Fruit fly (Drosophila melanogaster): Measurements from ENCODE around the gene Etfb.

Etfb gene

dm6 chr3R:29762297-29762696 is 40.4 kb downstream of the Etfb start (continued):
- TF ChIP-seq pdm3 (GFP tag; optimal IDR thresholded peaks at IDR 0.05) (peak; percentile 38), CG6276 (GFP tag; optimal IDR thresholded peaks at IDR 0.05) (no peak), Met (GFP tag; optimal IDR thresholded peaks at IDR 0.05) (peak; percentile 75), CG8319 (GFP tag; optimal IDR thresholded peaks at IDR 0.05) (peak; percentile 51), dsx (GFP tag; optimal IDR thresholded peaks at IDR 0.05; ENCODE audit: poor library complexity, severe bottlenecking) (no peak), acj6 (GFP tag; optimal IDR thresholded peaks at IDR 0.05) (peak; percentile 52), Eip75B (GFP tag; optimal IDR thresholded peaks at IDR 0.05) (peak; percentile 71), CG34406 (GFP tag; optimal IDR thresholded peaks at IDR 0.05) (peak; percentile 43), CG11902 (GFP tag; optimal IDR thresholded peaks at IDR 0.05) (peak; percentile 41), salr (GFP tag; optimal IDR thresholded peaks at IDR 0.05) (peak in 1 of 2 experiments; percentile 36), CG32006 (GFP tag; optimal IDR thresholded peaks at IDR 0.05) (peak; percentile 55), CG6808 (GFP tag; optimal IDR thresholded peaks at IDR 0.05) (peak; percentile 38)

dm6 chr3R:29761569-29761968 is 41.2 kb downstream of the Etfb start:
- no peak for TF ChIP-seq Hr4 (GFP tag; optimal IDR thresholded peaks at IDR 0.05)
- TF ChIP-seq CG7368 (GFP tag; optimal IDR thresholded peaks at IDR 0.05), result no peak
- TF ChIP-seq CG6163 (GFP tag; IDR thresholded peaks at IDR 0.05), result 0 out of 3 replicates have a peak, but pooled peaks have one; percentile 20
- TF ChIP-seq CG34406 (GFP tag; optimal IDR thresholded peaks at IDR 0.05), result no peak
- TF ChIP-seq svp (GFP tag), result peak; percentile 43
- TF ChIP-seq Gug (GFP tag; IDR thresholded peaks at IDR 0.05), result no peak
- TF ChIP-seq Eip78C (GFP tag), result peak; percentile 44
- TF ChIP-seq CG10669 (GFP tag; optimal IDR thresholded peaks at IDR 0.05), result peak; percentile 1

- TF ChIP-seq net (GFP tag; optimal IDR thresholded peaks at IDR 0.05) (no peak), lz (GFP tag; optimal IDR thresholded peaks at IDR 0.05) (no peak), eg (GFP tag; IDR thresholded peaks at IDR 0.05) (no peak), Hr4 (GFP tag; optimal IDR thresholded peaks at IDR 0.05) (no peak), CG3032 (tag; optimal IDR thresholded peaks at IDR 0.05) (peak; percentile 2), OdsH (GFP tag; optimal IDR thresholded peaks at IDR 0.05) (peak; percentile 22), CG6792 (GFP tag; optimal IDR thresholded peaks at IDR 0.05) (no peak), CG6854 (GFP tag; optimal IDR thresholded peaks at IDR 0.05) (no peak), dsx (GFP tag; optimal IDR thresholded peaks at IDR 0.05; ENCODE audit: poor library complexity, severe bottlenecking) (no peak), CG7368 (GFP tag; optimal IDR thresholded peaks at IDR 0.05) (no peak), CG6808 (GFP tag; optimal IDR thresholded peaks at IDR 0.05) (peak; percentile 9), CG3919 (GFP tag; optimal IDR thresholded peaks at IDR 0.05) (peak; percentile 17), CG10631 (GFP tag; optimal IDR thresholded peaks at IDR 0.05) (no peak), Ets96B (tag; optimal IDR thresholded peaks at IDR 0.05) (no peak)
Observed at dm6 chr3R:29760042-29760441, 42.7 kb downstream of the Etfb start.

dm6 chr3R:29758734-29759131 is 44.0 kb downstream of the Etfb start:
- TF ChIP-seq Ets21C (GFP tag; optimal IDR thresholded peaks at IDR 0.05), result no peak
- no peak for TF ChIP-seq ss (GFP tag; optimal IDR thresholded peaks at IDR 0.05)
- TF ChIP-seq CG6808 (GFP tag; optimal IDR thresholded peaks at IDR 0.05), result no peak
- TF ChIP-seq Sox15 (GFP tag; optimal IDR thresholded peaks at IDR 0.05), result no peak
- TF ChIP-seq CG32006 (GFP tag; optimal IDR thresholded peaks at IDR 0.05), result no peak
- TF ChIP-seq OdsH (GFP tag; optimal IDR thresholded peaks at IDR 0.05), result no peak
- no peak for TF ChIP-seq esn (GFP tag; optimal IDR thresholded peaks at IDR 0.05)
- TF ChIP-seq CG8319 (GFP tag; optimal IDR thresholded peaks at IDR 0.05), result no peak
- no peak for TF ChIP-seq Lpt (GFP tag; optimal IDR thresholded peaks at IDR 0.05)
- TF ChIP-seq CG7368 (GFP tag; optimal IDR thresholded peaks at IDR 0.05), result no peak
- TF ChIP-seq CG3919 (GFP tag; optimal IDR thresholded peaks at IDR 0.05), result no peak
- no peak for TF ChIP-seq Sox14 (GFP tag; optimal IDR thresholded peaks at IDR 0.05)
- no peak for TF ChIP-seq CG1621 (tag; optimal IDR thresholded peaks at IDR 0.05)
- no peak for TF ChIP-seq Hr39 (GFP tag; optimal IDR thresholded peaks at IDR 0.05)
- TF ChIP-seq Gug (GFP tag; IDR thresholded peaks at IDR 0.05), result no peak
